Worm (Caenorhabditis elegans) whole organism, late embryonic: ENCODE measurements around the gene Y22D7AL.11.

Experiments
- K02D7.2 ChIP-seq: sonication (generic microtip); optimal IDR thresholded peaks from 2 replicates; lab custom pipeline; 2017; ENCODE audit warnings: mild to moderate bottlenecking, missing genetic modification characterization, missing compliant biosample characterization
- K09A11.1 ChIP-seq: sonication (generic microtip); optimal IDR thresholded peaks from 2 replicates; lab custom pipeline; 2017; ENCODE audit warnings: antibody characterized with exemption, mild to moderate bottlenecking, missing genetic modification characterization, missing compliant biosample characterization; ENCODE audit not compliant: insufficient read depth
- Y22D7AL.16 ChIP-seq: sonication (generic microtip); optimal IDR thresholded peaks from 2 replicates; lab custom pipeline; 2016; ENCODE audit warnings: missing genetic modification characterization, missing compliant biosample characterization
- ahr-1 ChIP-seq: sonication (generic microtip); optimal IDR thresholded peaks from 2 replicates; lab custom pipeline; 2016; ENCODE audit warnings: missing genetic modification characterization, missing compliant biosample characterization
- ceh-18 ChIP-seq: sonication (generic microtip); optimal IDR thresholded peaks from 2 replicates; lab custom pipeline; 2016; ENCODE audit warnings: missing genetic modification characterization, missing compliant biosample characterization
- ceh-19 ChIP-seq: fragments of 200-800 bp; sonication (Bioruptor generic); optimal IDR thresholded peaks from 2 replicates; lab custom pipeline; 2018; ENCODE audit warnings: mild to moderate bottlenecking, missing genetic modification characterization, missing compliant biosample characterization
- ceh-22 ChIP-seq: sonication (generic microtip); optimal IDR thresholded peaks from 2 replicates; lab custom pipeline; 2017; ENCODE audit warnings: missing biosample characterization, missing genetic modification characterization
- ceh-24 ChIP-seq: sonication (generic microtip); optimal IDR thresholded peaks from 2 replicates; lab custom pipeline; 2016; ENCODE audit warnings: mild to moderate bottlenecking, missing genetic modification characterization, missing compliant biosample characterization
- ceh-34 ChIP-seq: sonication (generic microtip); optimal IDR thresholded peaks from 2 replicates; lab custom pipeline; 2016; ENCODE audit warnings: mild to moderate bottlenecking, missing genetic modification characterization, missing compliant biosample characterization
- ceh-6 ChIP-seq: fragments of 200-800 bp; sonication (Bioruptor generic); optimal IDR thresholded peaks from 2 replicates; lab custom pipeline; 2018; ENCODE audit warnings: mild to moderate bottlenecking, missing genetic modification characterization, missing compliant biosample characterization
- che-1 ChIP-seq: sonication (generic microtip); optimal IDR thresholded peaks from 2 replicates; lab custom pipeline; 2016; ENCODE audit warnings: mild to moderate bottlenecking, missing genetic modification characterization, missing compliant biosample characterization
- dmd-4 ChIP-seq: sonication (generic microtip); optimal IDR thresholded peaks from 2 replicates; lab custom pipeline; 2016; ENCODE audit warnings: borderline replicate concordance, missing genetic modification characterization, missing compliant biosample characterization
- elt-4 ChIP-seq: sonication (generic microtip); optimal IDR thresholded peaks from 2 replicates; lab custom pipeline; 2016; ENCODE audit warnings: missing genetic modification characterization, missing compliant biosample characterization
- eyg-1 ChIP-seq: sonication (generic microtip); optimal IDR thresholded peaks from 2 replicates; lab custom pipeline; 2016; ENCODE audit warnings: missing genotype, missing genetic modification characterization, missing compliant biosample characterization
- fax-1 ChIP-seq: sonication (generic microtip); optimal IDR thresholded peaks from 2 replicates; lab custom pipeline; 2016; ENCODE audit warnings: missing genotype, missing genetic modification characterization, missing compliant biosample characterization
- fkh-10 ChIP-seq: fragments of 150-350 bp; optimal IDR thresholded peaks from 2 replicates; lab custom pipeline; 2014; ENCODE audit warnings: missing biosample characterization, missing genetic modification reagents, missing genetic modification characterization
- fkh-6 ChIP-seq: sonication (generic microtip); optimal IDR thresholded peaks from 2 replicates; lab custom pipeline; 2016; ENCODE audit warnings: missing genetic modification characterization, missing compliant biosample characterization
- hlh-13 ChIP-seq: fragments of 200-800 bp; sonication (Bioruptor generic); optimal IDR thresholded peaks from 2 replicates; lab custom pipeline; 2018; ENCODE audit warnings: mild to moderate bottlenecking, missing genetic modification characterization, missing compliant biosample characterization
- hlh-15 ChIP-seq: sonication (generic microtip); optimal IDR thresholded peaks from 2 replicates; lab custom pipeline; 2016; ENCODE audit warnings: missing genetic modification characterization, missing compliant biosample characterization
- lin-11 ChIP-seq: fragments of 200-800 bp; sonication (Bioruptor generic); optimal IDR thresholded peaks from 2 replicates; lab custom pipeline; 2018; ENCODE audit warnings: mild to moderate bottlenecking, missing genetic modification characterization, missing compliant biosample characterization
- mec-3 ChIP-seq: sonication (generic microtip); optimal IDR thresholded peaks from 2 replicates; lab custom pipeline; 2016; ENCODE audit warnings: borderline replicate concordance, missing genetic modification characterization, missing compliant biosample characterization
- nfya-1 ChIP-seq: sonication (generic microtip); optimal IDR thresholded peaks from 2 replicates; lab custom pipeline; 2017; ENCODE audit warnings: missing genetic modification characterization, mild to moderate bottlenecking, missing compliant biosample characterization, antibody characterized with exemption, moderate library complexity
- npax-4 ChIP-seq: sonication (generic microtip); optimal IDR thresholded peaks from 2 replicates; lab custom pipeline; 2016; ENCODE audit warnings: missing genetic modification characterization, missing compliant biosample characterization
- pat-9 ChIP-seq: fragments of 200-800 bp; sonication (Bioruptor generic); optimal IDR thresholded peaks from 2 replicates; lab custom pipeline; 2018; ENCODE audit warnings: mild to moderate bottlenecking, missing genetic modification characterization, moderate library complexity, missing compliant biosample characterization
- pax-1 ChIP-seq: fragments of 150-350 bp; optimal IDR thresholded peaks from 2 replicates; lab custom pipeline; 2014; ENCODE audit warnings: missing biosample characterization, missing genetic modification characterization
- pha-2 ChIP-seq: sonication (generic microtip); optimal IDR thresholded peaks from 2 replicates; lab custom pipeline; 2017; ENCODE audit warnings: mild to moderate bottlenecking, missing genetic modification characterization, missing compliant biosample characterization
- pha-4 ChIP-seq: fragments of 150-350 bp; optimal IDR thresholded peaks from 2 replicates; lab custom pipeline; 2018; ENCODE audit warnings: missing biosample characterization, missing genetic modification reagents, missing genetic modification characterization
- pqm-1 ChIP-seq: sonication (generic microtip); optimal IDR thresholded peaks from 2 replicates; lab custom pipeline; 2016; ENCODE audit warnings: missing genetic modification characterization, missing compliant biosample characterization
- pros-1 ChIP-seq: fragments of 150-350 bp; optimal IDR thresholded peaks from 2 replicates; lab custom pipeline; 2014; ENCODE audit warnings: missing biosample characterization, missing genetic modification reagents, missing genetic modification characterization
- sdc-2 ChIP-seq: sonication (generic microtip); optimal IDR thresholded peaks from 2 replicates; lab custom pipeline; 2016; ENCODE audit warnings: missing genotype, missing genetic modification characterization, missing compliant biosample characterization
- syd-9 ChIP-seq: sonication (generic microtip); optimal IDR thresholded peaks from 2 replicates; lab custom pipeline; 2016; ENCODE audit warnings: mild to moderate bottlenecking, missing genetic modification characterization, moderate library complexity, missing compliant biosample characterization
- tbx-2 ChIP-seq: sonication (generic microtip); optimal IDR thresholded peaks from 2 replicates; lab custom pipeline; 2016; ENCODE audit warnings: missing genetic modification characterization, missing compliant biosample characterization
- tbx-7 ChIP-seq: sonication (generic microtip); optimal IDR thresholded peaks from 2 replicates; lab custom pipeline; 2016; ENCODE audit warnings: missing genotype, missing genetic modification characterization, missing compliant biosample characterization
- ttx-3 ChIP-seq: sonication (generic microtip); optimal IDR thresholded peaks from 2 replicates; lab custom pipeline; 2016; ENCODE audit warnings: missing genetic modification reagents, missing genetic modification characterization, missing compliant biosample characterization
- unc-42 ChIP-seq: sonication (generic microtip); optimal IDR thresholded peaks from 2 replicates; lab custom pipeline; 2016; ENCODE audit warnings: missing genotype, missing genetic modification characterization, missing compliant biosample characterization
- unc-55 ChIP-seq: sonication (generic microtip); optimal IDR thresholded peaks from 2 replicates; lab custom pipeline; 2017; ENCODE audit warnings: missing biosample characterization, missing genetic modification reagents, missing genetic modification characterization
- unc-86 ChIP-seq: sonication (generic microtip); optimal IDR thresholded peaks from 2 replicates; lab custom pipeline; 2016; ENCODE audit warnings: missing genetic modification characterization, missing compliant biosample characterization
- zip-5 ChIP-seq: sonication (generic microtip); optimal IDR thresholded peaks from 2 replicates; lab custom pipeline; 2016; ENCODE audit warnings: missing genetic modification characterization, missing compliant biosample characterization

The Y22D7AL.11 gene

ce11 chrIII:1676588-1676987 lies 42.4 kb upstream of the Y22D7AL.11 start, which contains the start of gene Y22D7AR.6:
Gene Y22D7AR.6, minus strand, starts transcription at chrIII:1676721.
- TF ChIP-seq hlh-13 (GFP tag; lab: Kevin White, UChicago) (no peak), npax-4 (tag; lab: Kevin White, UChicago) (no peak), elt-4 (no peak), tbx-7 (tag; lab: Kevin White, UChicago) (no peak), unc-55 (no peak)

DNA sequence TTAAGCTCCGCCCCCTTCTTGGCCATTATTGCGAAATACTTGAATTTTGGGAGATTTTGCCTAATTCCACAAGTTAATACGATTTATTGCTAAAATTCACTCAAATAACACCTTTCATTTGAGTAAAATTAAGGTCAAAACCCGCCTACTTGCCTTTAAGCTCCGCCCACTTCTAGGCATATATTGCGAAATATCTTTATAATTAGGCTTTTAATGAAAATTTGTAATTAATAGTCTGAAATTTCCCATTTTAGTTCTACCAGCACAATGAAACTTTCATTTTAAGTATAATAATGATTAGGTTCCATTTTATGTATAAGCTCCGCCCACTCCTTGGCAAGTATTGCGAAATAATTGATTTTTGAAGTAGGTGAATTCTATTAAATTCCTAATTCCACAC lies 40.6 kb upstream of the Y22D7AL.11 start:
- no peak for TF ChIP-seq che-1 (tag; lab: Kevin White, UChicago)
- no peak for TF ChIP-seq ceh-18 (tag; lab: Kevin White, UChicago)
- TF ChIP-seq sdc-2: no peak
- no peak for TF ChIP-seq eyg-1 (tag; lab: Kevin White, UChicago)
- TF ChIP-seq hlh-15: no peak
- TF ChIP-seq ceh-19 (GFP tag; lab: Kevin White, UChicago): no peak
- no peak for TF ChIP-seq zip-5 (tag; lab: Kevin White, UChicago)
- TF ChIP-seq K09A11.1: no peak
- TF ChIP-seq pros-1 (tag; lab: Kevin White, UChicago): no peak
- no peak for TF ChIP-seq fkh-10 (GFP tag; lab: Kevin White, UChicago)
- TF ChIP-seq elt-4: no peak
- no peak for TF ChIP-seq dmd-4
- TF ChIP-seq ceh-22: no peak
- TF ChIP-seq ceh-6: no peak
- no peak for TF ChIP-seq fax-1 (tag; lab: Kevin White, UChicago)
- no peak for TF ChIP-seq ahr-1 (tag; lab: Kevin White, UChicago)
- no peak for TF ChIP-seq tbx-7 (tag; lab: Kevin White, UChicago)
- no peak for TF ChIP-seq ceh-24 (tag; lab: Kevin White, UChicago)
- TF ChIP-seq mec-3 (tag; lab: Kevin White, UChicago): no peak

DNA sequence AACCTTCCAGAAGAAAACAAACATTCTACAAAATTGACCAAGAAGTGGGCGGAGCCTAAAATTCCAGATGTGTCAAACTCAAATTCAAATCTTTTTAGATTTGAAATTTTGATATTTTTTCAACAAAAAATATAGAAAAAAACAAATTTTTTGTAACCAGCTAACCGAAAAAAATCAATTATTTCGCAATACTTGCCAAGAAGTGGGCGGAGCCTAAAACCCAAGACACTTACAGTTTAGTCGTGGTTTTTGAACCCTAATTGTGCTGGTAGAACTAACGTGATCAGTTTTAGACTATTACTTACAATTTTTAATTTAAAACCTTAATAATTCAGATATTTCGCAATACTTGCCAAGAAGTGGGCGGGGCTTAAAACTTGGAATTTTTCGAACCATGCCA lies 39.1 kb upstream of the Y22D7AL.11 start:
- no peak for TF ChIP-seq ttx-3 (tag; lab: Kevin White, UChicago)
- TF ChIP-seq ceh-6: no peak
- no peak for TF ChIP-seq lin-11 (tag; lab: Kevin White, UChicago)
- TF ChIP-seq syd-9 (tag; lab: Kevin White, UChicago): no peak
- no peak for TF ChIP-seq ceh-22
- TF ChIP-seq tbx-2 (tag; lab: Kevin White, UChicago): no peak
- no peak for TF ChIP-seq K02D7.2
- TF ChIP-seq pha-2 (tag; lab: Kevin White, UChicago): no peak
- TF ChIP-seq fkh-6 (tag; lab: Kevin White, UChicago): no peak
- TF ChIP-seq ceh-34 (tag; lab: Kevin White, UChicago): no peak
- no peak for TF ChIP-seq sdc-2
- no peak for TF ChIP-seq pat-9 (tag; lab: Kevin White, UChicago)
- TF ChIP-seq nfya-1: no peak
- no peak for TF ChIP-seq pax-1 (tag; lab: Kevin White, UChicago)
- no peak for TF ChIP-seq unc-42
- no peak for TF ChIP-seq pqm-1
- TF ChIP-seq pha-4 (tag; lab: Kevin White, UChicago): no peak
- TF ChIP-seq hlh-13 (GFP tag; lab: Kevin White, UChicago): no peak
- no peak for TF ChIP-seq unc-86 (tag; lab: Kevin White, UChicago)
- TF ChIP-seq, all 69 proteins: peak for 0

DNA sequence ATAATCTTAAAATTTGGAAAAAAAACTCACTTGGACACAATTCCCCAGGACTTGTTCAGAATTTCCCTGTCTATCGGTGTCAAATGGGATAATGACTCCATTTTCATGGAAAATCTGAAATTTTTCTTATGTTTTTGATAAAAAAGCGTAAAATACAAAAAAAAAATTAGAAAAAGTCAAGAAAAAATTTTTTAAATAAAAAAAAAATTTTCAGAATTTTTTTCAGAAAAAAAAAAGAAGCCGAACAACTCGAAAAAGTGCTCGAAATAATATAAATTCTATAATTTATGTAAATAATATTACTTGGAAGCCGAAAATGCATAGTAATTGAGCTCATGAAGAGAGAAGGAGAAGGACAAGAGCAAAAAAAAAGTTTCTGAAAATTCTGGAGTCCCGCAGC lies 34.3 kb upstream of the Y22D7AL.11 start, which contains the start of gene glb-30:
TSS of gene glb-30 (minus strand) at position 101 of the 400 bp plus-strand sequence.
- no peak for TF ChIP-seq tbx-7 (tag; lab: Kevin White, UChicago)
- TF ChIP-seq Y22D7AL.16: peak; percentile 13
